Fruit fly (Drosophila melanogaster) whole organism, embryonic: ENCODE results near the gene CG12112.
A peak's percentile ranks its signal among the peaks of the same experiment; 100 is the strongest.

Source experiments
- Atf-2 ChIP-seq: fragments of 200-800 bp; sonication (Bioruptor generic); optimal IDR thresholded peaks from 2 replicates; lab custom pipeline; 2016; ENCODE audit warnings: missing biosample characterization, missing genetic modification characterization
- Bteb2 ChIP-seq: fragments of 200-800 bp; sonication (Bioruptor generic); optimal IDR thresholded peaks from 2 replicates; lab custom pipeline; 2016; ENCODE audit warnings: missing biosample characterization, missing genetic modification characterization
- CG1233 ChIP-seq: fragments of 200-800 bp; sonication (Bioruptor generic); optimal IDR thresholded peaks from 4 replicates; lab custom pipeline; 2018; ENCODE audit warnings: missing biosample characterization, mild to moderate bottlenecking, missing genetic modification characterization
- CG13624 ChIP-seq: fragments of 200-800 bp; sonication (Bioruptor generic); optimal IDR thresholded peaks from 2 replicates; lab custom pipeline; 2016; ENCODE audit warnings: missing biosample characterization, missing genetic modification characterization
- CG14860 ChIP-seq: fragments of 200-800 bp; sonication (Bioruptor generic); IDR thresholded peaks from 3 replicates; pipeline ENCODE4 v1.3.6; 2022; ENCODE audit warnings: missing biosample characterization, missing genetic modification characterization; ENCODE audit not compliant: partially characterized antibody
- CG17385 ChIP-seq: fragments of 200-800 bp; sonication (Bioruptor generic); optimal IDR thresholded peaks from 3 replicates; lab custom pipeline; 2018; ENCODE audit warnings: missing biosample characterization, mild to moderate bottlenecking, missing genetic modification characterization
- CG17912 ChIP-seq: fragments of 200-800 bp; sonication (Bioruptor generic); optimal IDR thresholded peaks from 2 replicates; lab custom pipeline; 2018; ENCODE audit warnings: missing biosample characterization, mild to moderate bottlenecking, missing genetic modification characterization
- CG18011 ChIP-seq: fragments of 200-800 bp; sonication (Bioruptor generic); optimal IDR thresholded peaks from 2 replicates; lab custom pipeline; 2017; ENCODE audit warnings: missing biosample characterization, missing genetic modification characterization, mild to moderate bottlenecking, moderate library complexity, missing genotype
- CG18764 ChIP-seq: fragments of 200-800 bp; sonication (Bioruptor generic); optimal IDR thresholded peaks from 3 replicates; lab custom pipeline; 2016; ENCODE audit warnings: missing biosample characterization, missing genetic modification characterization
- CG30020 ChIP-seq: fragments of 200-800 bp; optimal IDR thresholded peaks from 2 replicates; lab custom pipeline; 2019; ENCODE audit warnings: missing biosample characterization, mild to moderate bottlenecking, missing genetic modification characterization, moderate library complexity
- CG31441 ChIP-seq: fragments of 200-800 bp; sonication (Bioruptor generic); IDR thresholded peaks from 2 replicates; pipeline ENCODE4 v1.3.6; 2022; ENCODE audit warnings: missing biosample characterization, missing genetic modification characterization
- CG3407 ChIP-seq: fragments of 200-800 bp; sonication (Bioruptor generic); optimal IDR thresholded peaks from 2 replicates; lab custom pipeline; 2018; ENCODE audit warnings: missing biosample characterization, mild to moderate bottlenecking, missing genetic modification characterization
- CG6654 ChIP-seq: fragments of 200-800 bp; sonication (Bioruptor generic); optimal IDR thresholded peaks from 2 replicates; lab custom pipeline; 2017; ENCODE audit warnings: missing biosample characterization, mild to moderate bottlenecking, missing genetic modification characterization
- CG7556 ChIP-seq: fragments of 200-800 bp; sonication (Bioruptor generic); optimal IDR thresholded peaks from 2 replicates; lab custom pipeline; 2017; ENCODE audit warnings: missing biosample characterization, mild to moderate bottlenecking, missing genetic modification characterization
- CG7745 ChIP-seq: fragments of 200-800 bp; sonication (Bioruptor generic); optimal IDR thresholded peaks from 2 replicates; lab custom pipeline; 2018; ENCODE audit warnings: missing biosample characterization, mild to moderate bottlenecking, missing genetic modification characterization, moderate library complexity
- CG9932 ChIP-seq: fragments of 200-800 bp; sonication (Bioruptor generic); IDR thresholded peaks from 2 replicates; pipeline ENCODE4 v1.3.6; 2022; ENCODE audit warnings: missing biosample characterization, missing genetic modification characterization
- CrebB ChIP-seq: fragments of 200-800 bp; sonication (Bioruptor generic); optimal IDR thresholded peaks from 3 replicates; lab custom pipeline; 2018; ENCODE audit warnings: missing biosample characterization, mild to moderate bottlenecking, missing genetic modification characterization
- D19A ChIP-seq: fragments of 200-800 bp; optimal IDR thresholded peaks from 3 replicates; lab custom pipeline; 2019; ENCODE audit warnings: missing biosample characterization, mild to moderate bottlenecking, missing genetic modification characterization, moderate library complexity
- D19B ChIP-seq: fragments of 200-800 bp; sonication (Bioruptor generic); optimal IDR thresholded peaks from 2 replicates; lab custom pipeline; 2017; ENCODE audit warnings: missing biosample characterization, mild to moderate bottlenecking, missing genetic modification characterization
- Deaf1 ChIP-seq: fragments of 200-800 bp; optimal IDR thresholded peaks from 3 replicates; lab custom pipeline; 2019; ENCODE audit warnings: missing biosample characterization, mild to moderate bottlenecking, missing genetic modification characterization, moderate library complexity
- Dek ChIP-seq: fragments of 200-800 bp; sonication (Bioruptor generic); optimal IDR thresholded peaks from 3 replicates; lab custom pipeline; 2019; ENCODE audit warnings: missing biosample characterization, mild to moderate bottlenecking, missing genetic modification characterization, moderate library complexity
- Dip2 ChIP-seq: fragments of 200-800 bp; sonication (Bioruptor generic); IDR thresholded peaks from 2 replicates; pipeline ENCODE4 v1.3.6; 2022; ENCODE audit warnings: missing biosample characterization, missing genetic modification characterization
- Dip3 ChIP-seq: fragments of 200-800 bp; sonication (Bioruptor generic); optimal IDR thresholded peaks from 3 replicates; lab custom pipeline; 2016; ENCODE audit warnings: missing biosample characterization, missing genetic modification characterization
- Drgx ChIP-seq: fragments of 200-800 bp; sonication (Bioruptor generic); IDR thresholded peaks from 2 replicates; pipeline ENCODE4 v1.3.6; 2022; ENCODE audit warnings: missing biosample characterization, missing genetic modification characterization
- E2f2 ChIP-seq: fragments of 200-800 bp; sonication (Bioruptor generic); IDR thresholded peaks from 2 replicates; pipeline ENCODE4 v1.3.6; 2022; ENCODE audit warnings: missing biosample characterization, missing genetic modification characterization
- HLH3B ChIP-seq: fragments of 200-800 bp; sonication (Bioruptor generic); IDR thresholded peaks from 2 replicates; pipeline ENCODE4 v1.3.6; 2022; ENCODE audit warnings: missing biosample characterization, missing genetic modification characterization
- Kr ChIP-seq: fragments of 200-800 bp; sonication (Bioruptor generic); optimal IDR thresholded peaks from 2 replicates; lab custom pipeline; 2017; ENCODE audit warnings: missing biosample characterization, mild to moderate bottlenecking, missing genetic modification characterization
- MTF-1 ChIP-seq: fragments of 200-800 bp; sonication (Bioruptor generic); optimal IDR thresholded peaks from 2 replicates; lab custom pipeline; 2018; ENCODE audit warnings: missing biosample characterization, mild to moderate bottlenecking, missing genetic modification characterization, borderline replicate concordance
- NC2α ChIP-seq: fragments of 200-800 bp; sonication (Bioruptor generic); optimal IDR thresholded peaks from 2 replicates; lab custom pipeline; 2016; ENCODE audit warnings: missing biosample characterization, missing genetic modification characterization
- Nf-YB ChIP-seq: fragments of 200-800 bp; sonication (Bioruptor generic); optimal IDR thresholded peaks from 3 replicates; lab custom pipeline; 2019; ENCODE audit warnings: missing biosample characterization, mild to moderate bottlenecking, missing genetic modification characterization, moderate library complexity
- Ptx1 ChIP-seq: fragments of 200-800 bp; sonication (Bioruptor generic); IDR thresholded peaks from 2 replicates; pipeline ENCODE4 v1.3.6; 2022; ENCODE audit warnings: missing biosample characterization, missing genetic modification characterization
- Sox100B ChIP-seq: fragments of 200-800 bp; sonication (Bioruptor generic); optimal IDR thresholded peaks from 3 replicates; lab custom pipeline; 2018; ENCODE audit warnings: missing biosample characterization, mild to moderate bottlenecking, missing genetic modification characterization
- ab ChIP-seq: fragments of 200-800 bp; sonication (Bioruptor generic); optimal IDR thresholded peaks from 2 replicates; lab custom pipeline; 2016; ENCODE audit warnings: missing biosample characterization, missing genetic modification characterization
- bowl ChIP-seq: fragments of 200-800 bp; sonication (Bioruptor generic); IDR thresholded peaks from 2 replicates; pipeline ENCODE4 v1.3.6; 2022; ENCODE audit warnings: missing biosample characterization, missing genetic modification characterization
- cad ChIP-seq: fragments of >200 bp; optimal IDR thresholded peaks from 2 replicates; lab custom pipeline; 2017; ENCODE audit warnings: missing biosample characterization, missing genetic modification characterization
- chif ChIP-seq, 2 experiments: fragments of 200-800 bp; sonication (Bioruptor generic); optimal IDR thresholded peaks; 3 replicates each; lab custom pipeline; 2016; ENCODE audit warnings: missing biosample characterization in 2 of 2, missing genetic modification characterization in 2 of 2
- chn ChIP-seq: fragments of 200-800 bp; sonication (Bioruptor generic); optimal IDR thresholded peaks from 2 replicates; lab custom pipeline; 2016; ENCODE audit warnings: missing biosample characterization, missing genetic modification characterization
- danr ChIP-seq: fragments of 200-800 bp; sonication (Bioruptor generic); IDR thresholded peaks from 2 replicates; pipeline ENCODE4 v1.3.6; 2022; ENCODE audit warnings: missing biosample characterization, missing genetic modification characterization
- disco-r ChIP-seq: fragments of 200-800 bp; sonication (Bioruptor generic); optimal IDR thresholded peaks from 2 replicates; lab custom pipeline; 2016; ENCODE audit warnings: missing biosample characterization, missing genetic modification characterization
- en ChIP-seq: fragments of 200-800 bp; sonication (Bioruptor generic); optimal IDR thresholded peaks from 2 replicates; lab custom pipeline; 2016; ENCODE audit warnings: missing biosample characterization, missing genetic modification characterization
- ftz-f1 ChIP-seq: fragments of 200-800 bp; sonication (Bioruptor generic); optimal IDR thresholded peaks from 2 replicates; lab custom pipeline; 2016; ENCODE audit warnings: missing biosample characterization, missing genetic modification characterization
- gsb ChIP-seq: fragments of 200-800 bp; sonication (Bioruptor generic); IDR thresholded peaks from 2 replicates; pipeline ENCODE4 v1.3.6; 2022; ENCODE audit warnings: missing biosample characterization, missing genetic modification characterization
- gt ChIP-seq: fragments of 200-800 bp; sonication (Bioruptor generic); IDR thresholded peaks from 2 replicates; pipeline ENCODE4 v1.3.6; 2022; ENCODE audit warnings: missing biosample characterization, missing genetic modification characterization
- knrl ChIP-seq: fragments of 200-800 bp; sonication (Bioruptor generic); IDR thresholded peaks from 3 replicates; pipeline ENCODE4 v1.3.6; 2022; ENCODE audit warnings: missing biosample characterization, missing genetic modification characterization; ENCODE audit not compliant: partially characterized antibody
- nerfin-2 ChIP-seq: fragments of 200-800 bp; sonication (Bioruptor generic); IDR thresholded peaks from 2 replicates; pipeline ENCODE4 v1.3.6; 2022; ENCODE audit warnings: missing biosample characterization, missing genetic modification characterization; ENCODE audit not compliant: partially characterized antibody
- pan ChIP-seq, 4 experiments: fragments of >200 bp in 3 of 4; fragments of 200-800 bp in 1 of 4; sonication (Bioruptor generic) in 1 of 4; optimal IDR thresholded peaks in 3 of 4; IDR thresholded peaks in 1 of 4; 2 replicates each; pipeline versions ENCODE4 v1.3.6 to Lab custom; 2017 to 2022; ENCODE audit warnings: missing biosample characterization in 2 of 4, missing genetic modification characterization in 2 of 4, mixed read lengths in 1 of 4
- pb ChIP-seq: fragments of 200-800 bp; sonication (Bioruptor generic); optimal IDR thresholded peaks from 3 replicates; lab custom pipeline; 2016; ENCODE audit warnings: missing biosample characterization, missing genetic modification characterization
- repo ChIP-seq: fragments of 200-800 bp; sonication (Bioruptor generic); optimal IDR thresholded peaks from 2 replicates; lab custom pipeline; 2016; ENCODE audit warnings: missing biosample characterization, missing genetic modification characterization
- sima ChIP-seq: fragments of 200-800 bp; sonication (Bioruptor generic); optimal IDR thresholded peaks from 2 replicates; lab custom pipeline; 2016; ENCODE audit warnings: missing biosample characterization, missing genetic modification characterization
- vvl ChIP-seq: fragments of 200-800 bp; sonication (Bioruptor generic); IDR thresholded peaks from 2 replicates; pipeline ENCODE4 v1.3.6; 2022; ENCODE audit warnings: missing biosample characterization, missing genetic modification characterization
- zen ChIP-seq: fragments of 200-800 bp; sonication (Bioruptor generic); optimal IDR thresholded peaks from 3 replicates; lab custom pipeline; 2018; ENCODE audit warnings: missing biosample characterization, mild to moderate bottlenecking, missing genetic modification characterization, moderate library complexity

The CG12112 gene

DNA sequence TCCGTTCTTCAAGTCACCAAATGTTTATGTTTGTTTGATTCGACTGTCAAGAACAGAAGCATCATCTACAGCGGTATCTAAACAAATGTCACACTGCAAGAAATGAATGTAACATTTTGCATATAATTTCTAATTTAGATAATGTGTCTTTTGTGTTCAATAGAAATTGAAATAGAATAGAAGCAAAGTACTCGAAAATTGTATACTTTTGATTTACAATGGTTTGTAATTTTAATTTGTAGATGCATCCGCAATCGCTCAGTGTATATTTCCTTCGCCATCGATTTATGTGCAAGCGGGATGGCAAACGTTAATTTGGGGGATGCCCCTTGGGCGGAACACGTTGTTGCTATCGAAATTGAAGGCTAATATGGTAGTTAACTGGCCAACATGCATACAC, 21.8 kb downstream of the CG12112 start (continued):
- TF ChIP-seq danr = no peak
- peak; percentile 14 for TF ChIP-seq Atf-2
- TF ChIP-seq E2f2 (GFP tag; lab: Robert Waterston, UW) = peak; percentile 42; the same call in 1 of the 2 replicates
- TF ChIP-seq Nf-YB = peak; percentile 32
- peak; percentile 37 for TF ChIP-seq Dek
- no peak for TF ChIP-seq NC2α (GFP tag; lab: Kevin White, UChicago)
- no peak for TF ChIP-seq D19B
- TF ChIP-seq bowl (GFP tag; lab: Robert Waterston, UW) = no peak
- no peak for TF ChIP-seq Kr (GFP tag; lab: Kevin White, UChicago)
- peak; percentile 68 for TF ChIP-seq CG7556 (GFP tag; lab: Kevin White, UChicago)
- peak; percentile 2 for TF ChIP-seq CG18764 (GFP tag; lab: Kevin White, UChicago)
- peak; percentile 53 for TF ChIP-seq en (GFP tag; lab: Kevin White, UChicago)
- TF ChIP-seq CG30020 = no peak
- TF ChIP-seq Bteb2 = peak; percentile 8
- TF ChIP-seq gt (GFP tag; lab: Robert Waterston, UW) = no peak
- TF ChIP-seq Deaf1 (tag; lab: Kevin White, UChicago) = peak; percentile 15
- TF ChIP-seq zen = peak; percentile 26
- TF ChIP-seq ab (GFP tag; lab: Kevin White, UChicago) = no peak
- no peak for TF ChIP-seq CG18011 (GFP tag; lab: Kevin White, UChicago)
- no peak for TF ChIP-seq CG14860
- TF ChIP-seq chn (GFP tag; lab: Kevin White, UChicago) = peak; percentile 40
- TF ChIP-seq CG13624 (GFP tag; lab: Kevin White, UChicago) = peak; percentile 16
- no peak for TF ChIP-seq knrl (GFP tag; lab: Robert Waterston, UW)
- no peak for TF ChIP-seq ftz-f1 (GFP tag; lab: Kevin White, UChicago)
- TF ChIP-seq CrebB (tag; lab: Kevin White, UChicago) = peak; percentile 32
- TF ChIP-seq D19A (tag; lab: Kevin White, UChicago) = peak; percentile 54
- TF ChIP-seq Drgx (GFP tag; lab: Robert Waterston, UW) = no peak
- no peak for TF ChIP-seq CG7745 (tag; lab: Kevin White, UChicago)
- TF ChIP-seq CG1233 = peak; percentile 58
- no peak for TF ChIP-seq disco-r (GFP tag; lab: Kevin White, UChicago)
- TF ChIP-seq chif (GFP tag; optimal IDR thresholded peaks at IDR 0.05; lab: Kevin White, UChicago) = peak; percentile 51 to 60
- TF ChIP-seq Dip2 (GFP tag; lab: Robert Waterston, UW) = no peak
- peak; percentile 71 for TF ChIP-seq Ptx1 (GFP tag; lab: Robert Waterston, UW)
- no peak for TF ChIP-seq repo (GFP tag; lab: Kevin White, UChicago)
- no peak for TF ChIP-seq gsb (GFP tag; lab: Robert Waterston, UW)
- TF ChIP-seq MTF-1 (GFP tag; lab: Kevin White, UChicago) = no peak
- no peak for TF ChIP-seq Dip3 (GFP tag; lab: Kevin White, UChicago)
- peak; percentile 82 for TF ChIP-seq vvl (GFP tag; lab: Robert Waterston, UW)
- TF ChIP-seq pan (optimal IDR thresholded peaks at IDR 0.05; lab: Kevin White, UChicago) = no peak
- TF ChIP-seq pan (GFP tag; optimal IDR thresholded peaks at IDR 0.05 in 1 of 2, IDR thresholded peaks at IDR 0.05 in 1 of 2) = peak in 1 of 2 experiments; percentile 73
- TF ChIP-seq CG3407 (GFP tag; lab: Kevin White, UChicago) = no peak
- TF ChIP-seq nerfin-2 (GFP tag; lab: Robert Waterston, UW) = no peak
- no peak for TF ChIP-seq cad (GFP tag; lab: Kevin White, UChicago)
- TF ChIP-seq Sox100B (GFP tag; lab: Kevin White, UChicago) = peak; percentile 45
- TF ChIP-seq sima (GFP tag; lab: Kevin White, UChicago) = peak; percentile 13
- TF ChIP-seq CG31441 (GFP tag; lab: Robert Waterston, UW) = peak; percentile 75
- TF ChIP-seq CG9932 (GFP tag; lab: Robert Waterston, UW) = peak; percentile 40
- TF ChIP-seq HLH3B (GFP tag; lab: Robert Waterston, UW) = peak; percentile 74
- peak; percentile 27 for TF ChIP-seq CG6654 (GFP tag; lab: Kevin White, UChicago)
- peak; percentile 3 for TF ChIP-seq CG17912 (GFP tag; lab: Kevin White, UChicago)
- TF ChIP-seq CG17385 = peak; percentile 61
- TF ChIP-seq pb = peak; percentile 8
